Fruit fly (Drosophila melanogaster): ENCODE results near the gene AOX3.

DNA sequence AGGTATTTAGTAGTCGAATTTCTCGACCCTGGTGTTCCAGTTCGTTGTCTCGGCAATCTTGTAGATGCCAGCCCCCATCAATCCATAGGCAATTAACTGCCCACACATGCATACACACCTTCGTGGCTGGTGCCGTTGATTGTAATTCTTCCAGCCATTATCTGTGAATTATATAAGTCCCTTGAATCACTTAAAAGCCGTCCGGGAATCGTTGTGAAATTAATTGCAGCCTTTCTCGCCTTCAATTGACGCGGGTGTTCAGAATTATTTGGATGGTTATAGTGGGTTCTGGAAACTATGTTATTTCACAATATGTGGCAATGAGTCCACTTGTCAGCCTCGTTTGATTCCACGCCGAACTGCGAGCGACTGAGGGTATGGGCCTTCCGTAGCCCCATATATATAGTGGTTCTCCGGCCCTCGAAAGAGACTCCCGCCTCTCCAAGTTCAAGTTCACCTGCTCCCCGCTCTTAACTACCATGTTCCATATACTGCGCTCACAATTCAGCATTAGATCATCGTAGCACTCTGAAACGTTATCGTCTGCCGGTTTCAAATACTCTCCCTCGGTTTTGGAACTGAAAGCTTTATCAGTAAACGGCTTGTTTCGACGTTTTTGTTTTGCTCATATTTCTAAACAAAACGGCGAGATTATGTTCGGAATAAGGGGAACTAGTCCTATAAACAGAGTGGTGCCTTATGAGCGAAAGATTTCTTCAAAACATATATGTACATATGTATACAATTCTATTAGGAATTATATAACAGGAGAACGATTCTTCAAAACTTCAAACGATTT is 10.9 kb downstream of the AOX3 start, which contains the start of gene AOX1:
- no peak for TF ChIP-seq dl (GFP tag; optimal IDR thresholded peaks at IDR 0.05; ENCODE audit: insufficient read depth in 1 of 2, partially characterized antibody in 2 of 2)
- no peak for TF ChIP-seq tai (GFP tag; optimal IDR thresholded peaks at IDR 0.05)
- TF ChIP-seq pan (optimal IDR thresholded peaks at IDR 0.05): no peak
- no peak for TF ChIP-seq Rel (GFP tag; optimal IDR thresholded peaks at IDR 0.05)
- TF ChIP-seq Rel (tag; optimal IDR thresholded peaks at IDR 0.05): no peak
- TF ChIP-seq Hr78 (GFP tag; optimal IDR thresholded peaks at IDR 0.05): no peak
- no peak for TF ChIP-seq Abd-B (GFP tag; optimal IDR thresholded peaks at IDR 0.05)
- no peak for TF ChIP-seq Mio (GFP tag; optimal IDR thresholded peaks at IDR 0.05)
- no peak for TF ChIP-seq Dfd (GFP tag; optimal IDR thresholded peaks at IDR 0.05)
- no peak for TF ChIP-seq usp (GFP tag; optimal IDR thresholded peaks at IDR 0.05)
- TF ChIP-seq CG32264 (GFP tag; optimal IDR thresholded peaks at IDR 0.05): no peak
